Worm (Caenorhabditis elegans) whole organism, mixed stage, embryonic: Measurements from ENCODE around the gene asp-2.

Source experiments
- M03D4.4 ChIP-seq: sonication (generic microtip); optimal IDR thresholded peaks from 2 replicates; lab custom pipeline; 2017; ENCODE audit warnings: mild to moderate bottlenecking, missing genetic modification characterization, missing compliant biosample characterization
- bed-3 ChIP-seq: fragments of 200-800 bp; sonication (Bioruptor generic); optimal IDR thresholded peaks from 3 replicates; lab custom pipeline; 2018; ENCODE audit warnings: mild to moderate bottlenecking, missing genetic modification characterization, moderate library complexity, missing compliant biosample characterization
- blmp-1 ChIP-seq: fragments of 150-350 bp; optimal IDR thresholded peaks from 2 replicates; lab custom pipeline; 2014; ENCODE audit warnings: missing biosample characterization, missing genetic modification characterization
- ceh-39 ChIP-seq: fragments of 150-350 bp; optimal IDR thresholded peaks from 2 replicates; lab custom pipeline; 2014; ENCODE audit warnings: missing biosample characterization, missing genetic modification characterization
- ceh-43 ChIP-seq: fragments of 200-800 bp; sonication (Bioruptor generic); optimal IDR thresholded peaks from 2 replicates; lab custom pipeline; 2018; ENCODE audit warnings: mild to moderate bottlenecking, missing genetic modification characterization, moderate library complexity, missing compliant biosample characterization
- ceh-83 ChIP-seq: fragments of 200-800 bp; sonication (Bioruptor generic); optimal IDR thresholded peaks from 2 replicates; lab custom pipeline; 2018; ENCODE audit warnings: mild to moderate bottlenecking, missing genetic modification characterization, missing compliant biosample characterization
- ces-1 ChIP-seq: fragments of 150-350 bp; optimal IDR thresholded peaks from 2 replicates; lab custom pipeline; 2014; ENCODE audit warnings: missing biosample characterization, missing genetic modification reagents, missing genetic modification characterization
- drap-1 ChIP-seq: fragments of 200-800 bp; sonication (Bioruptor generic); optimal IDR thresholded peaks from 3 replicates; lab custom pipeline; 2018; ENCODE audit warnings: mild to moderate bottlenecking, missing genetic modification characterization, missing compliant biosample characterization
- elt-1 ChIP-seq: sonication (generic microtip); optimal IDR thresholded peaks from 2 replicates; lab custom pipeline; 2017; ENCODE audit warnings: missing genetic modification characterization, mild to moderate bottlenecking, missing compliant biosample characterization, antibody characterized with exemption, moderate library complexity, borderline replicate concordance; ENCODE audit not compliant: insufficient read depth
- elt-3 ChIP-seq: fragments of 150-350 bp; optimal IDR thresholded peaks from 2 replicates; lab custom pipeline; 2014; ENCODE audit warnings: missing biosample characterization, missing genetic modification characterization
- flh-1 ChIP-seq: fragments of 200-800 bp; sonication (Bioruptor generic); optimal IDR thresholded peaks from 2 replicates; lab custom pipeline; 2018; ENCODE audit warnings: mild to moderate bottlenecking, missing genetic modification characterization, moderate library complexity, missing compliant biosample characterization
- ham-2 ChIP-seq: fragments of 200-800 bp; sonication (Bioruptor generic); optimal IDR thresholded peaks from 2 replicates; lab custom pipeline; 2018; ENCODE audit warnings: mild to moderate bottlenecking, missing genetic modification characterization, missing compliant biosample characterization
- hlh-1 ChIP-seq: fragments of 150-350 bp; optimal IDR thresholded peaks from 2 replicates; lab custom pipeline; 2014; ENCODE audit warnings: missing biosample characterization, missing genetic modification reagents, missing genetic modification characterization
- lin-13 ChIP-seq: fragments of 150-350 bp; optimal IDR thresholded peaks from 2 replicates; lab custom pipeline; 2014; ENCODE audit warnings: missing biosample characterization, missing genetic modification characterization
- lin-32 ChIP-seq: fragments of 200-800 bp; sonication (Bioruptor generic); optimal IDR thresholded peaks from 2 replicates; lab custom pipeline; 2018; ENCODE audit warnings: mild to moderate bottlenecking, missing genetic modification characterization, missing compliant biosample characterization
- lsy-2 ChIP-seq: fragments of 150-350 bp; optimal IDR thresholded peaks from 2 replicates; lab custom pipeline; 2014; ENCODE audit warnings: missing biosample characterization, missing genetic modification characterization
- mep-1 ChIP-seq: fragments of 150-350 bp; optimal IDR thresholded peaks from 2 replicates; lab custom pipeline; 2017; ENCODE audit warnings: missing biosample characterization, missing genetic modification reagents, missing genetic modification characterization, inconsistent platforms
- mls-2 ChIP-seq: sonication (generic microtip); optimal IDR thresholded peaks from 2 replicates; lab custom pipeline; 2016; ENCODE audit warnings: mild to moderate bottlenecking, missing genetic modification characterization, moderate library complexity, missing compliant biosample characterization
- nhr-12 ChIP-seq: fragments of 150-350 bp; optimal IDR thresholded peaks from 2 replicates; lab custom pipeline; 2014; ENCODE audit warnings: missing biosample characterization, missing genetic modification characterization
- nhr-2 ChIP-seq: fragments of 150-350 bp; optimal IDR thresholded peaks from 2 replicates; lab custom pipeline; 2014; ENCODE audit warnings: missing biosample characterization, missing genetic modification characterization
- nhr-237 ChIP-seq: fragments of 150-350 bp; optimal IDR thresholded peaks from 2 replicates; lab custom pipeline; 2014; ENCODE audit warnings: missing biosample characterization, missing genetic modification characterization
- nhr-28 ChIP-seq: fragments of 150-350 bp; optimal IDR thresholded peaks from 2 replicates; lab custom pipeline; 2014; ENCODE audit warnings: missing biosample characterization, missing genetic modification characterization
- nhr-76 ChIP-seq: sonication (generic microtip); optimal IDR thresholded peaks from 2 replicates; lab custom pipeline; 2017; ENCODE audit warnings: missing biosample characterization, missing genetic modification characterization
- pha-4 ChIP-seq: fragments of 150-350 bp; optimal IDR thresholded peaks from 2 replicates; lab custom pipeline; 2018; ENCODE audit warnings: missing biosample characterization, missing genetic modification reagents, missing genetic modification characterization
- sem-2 ChIP-seq: fragments of 200-800 bp; sonication (Bioruptor generic); optimal IDR thresholded peaks from 2 replicates; lab custom pipeline; 2018; ENCODE audit warnings: mild to moderate bottlenecking, missing genetic modification characterization, missing compliant biosample characterization
- snpc-4 ChIP-seq: fragments of 150-350 bp; optimal IDR thresholded peaks from 2 replicates; lab custom pipeline; 2014; ENCODE audit warnings: missing biosample characterization, missing genetic modification characterization
- sptf-1 ChIP-seq: sonication (generic microtip); optimal IDR thresholded peaks from 2 replicates; lab custom pipeline; 2017; ENCODE audit warnings: mild to moderate bottlenecking, missing genetic modification characterization, moderate library complexity, missing compliant biosample characterization
- unc-120 ChIP-seq: sonication (generic microtip); optimal IDR thresholded peaks from 2 replicates; lab custom pipeline; 2017; ENCODE audit warnings: missing genetic modification characterization, missing compliant biosample characterization; ENCODE audit not compliant: poor library complexity, severe bottlenecking
- unc-39 ChIP-seq: fragments of 150-350 bp; optimal IDR thresholded peaks from 2 replicates; lab custom pipeline; 2014; ENCODE audit warnings: missing biosample characterization, missing genetic modification characterization
- zip-8 ChIP-seq: fragments of 150-350 bp; optimal IDR thresholded peaks from 2 replicates; lab custom pipeline; 2014; ENCODE audit warnings: missing biosample characterization, missing genetic modification characterization
- ztf-11 ChIP-seq: fragments of 150-350 bp; optimal IDR thresholded peaks from 2 replicates; lab custom pipeline; 2014; ENCODE audit warnings: missing biosample characterization, missing genetic modification characterization

Gene asp-2

DNA sequence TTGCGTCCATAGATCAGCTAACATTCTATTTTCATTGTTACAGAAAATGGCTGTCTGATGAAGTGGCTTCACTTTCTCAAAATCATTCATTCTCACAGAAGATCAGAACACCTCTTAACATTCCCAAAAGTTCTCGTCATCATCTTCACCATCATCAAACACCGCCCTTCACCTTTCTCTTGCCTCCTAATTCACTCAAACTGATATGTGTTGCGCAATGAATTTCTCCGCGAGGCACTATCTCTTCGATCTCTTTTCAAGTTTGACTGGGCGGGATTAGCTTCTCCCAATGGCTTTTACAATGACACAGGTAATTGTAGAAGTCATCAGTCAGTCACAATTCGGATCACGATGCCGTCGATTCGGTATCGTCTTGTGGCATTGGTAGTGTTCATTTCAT, 18.7 kb downstream of the asp-2 start, which contains the start of gene grd-6:
Gene grd-6 (plus strand): TSS at position 301 of the 400 bp plus-strand sequence.
- peak; percentile 44 for TF ChIP-seq zip-8 (tag; lab: Kevin White, UChicago)
- TF ChIP-seq nhr-2 (tag; lab: Kevin White, UChicago) = no peak

DNA sequence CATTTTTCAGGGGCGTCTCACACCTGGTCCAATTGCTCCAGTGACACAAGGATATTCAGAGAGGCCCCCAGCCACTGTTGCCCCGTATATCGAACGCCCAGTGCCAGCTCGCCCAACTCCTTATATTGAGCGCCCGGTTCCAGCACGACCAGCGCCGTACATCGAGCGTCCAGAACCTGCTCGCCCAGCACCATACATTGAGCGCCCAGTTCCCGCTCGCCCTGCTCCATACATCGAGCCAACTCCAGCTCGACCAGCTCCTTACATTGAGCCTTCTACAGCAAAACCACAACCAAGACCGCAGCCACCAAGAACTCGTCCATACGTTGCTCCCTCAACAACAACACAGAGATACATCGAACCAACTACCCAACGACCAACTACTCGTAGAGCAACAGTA, 19.9 kb downstream of the asp-2 start:
- TF ChIP-seq sem-2 (GFP tag; lab: Kevin White, UChicago) (no peak), nhr-2 (tag; lab: Kevin White, UChicago) (no peak), hlh-1 (tag; lab: Kevin White, UChicago) (no peak), nhr-12 (tag; lab: Kevin White, UChicago) (no peak), mls-2 (tag; lab: Kevin White, UChicago) (no peak), nhr-237 (tag; lab: Kevin White, UChicago) (no peak), ceh-39 (tag; lab: Kevin White, UChicago) (no peak), unc-39 (tag; lab: Kevin White, UChicago) (no peak), elt-1 (tag; lab: Kevin White, UChicago) (no peak), unc-120 (tag; lab: Kevin White, UChicago) (no peak), lin-32 (no peak), snpc-4 (tag; lab: Kevin White, UChicago) (no peak), ztf-11 (tag; lab: Kevin White, UChicago) (no peak), pha-4 (tag; lab: Kevin White, UChicago) (no peak), bed-3 (GFP tag; lab: Kevin White, UChicago) (no peak), nhr-28 (tag; lab: Kevin White, UChicago) (no peak)
- TF ChIP-seq, all 35 proteins: peak for 0

DNA sequence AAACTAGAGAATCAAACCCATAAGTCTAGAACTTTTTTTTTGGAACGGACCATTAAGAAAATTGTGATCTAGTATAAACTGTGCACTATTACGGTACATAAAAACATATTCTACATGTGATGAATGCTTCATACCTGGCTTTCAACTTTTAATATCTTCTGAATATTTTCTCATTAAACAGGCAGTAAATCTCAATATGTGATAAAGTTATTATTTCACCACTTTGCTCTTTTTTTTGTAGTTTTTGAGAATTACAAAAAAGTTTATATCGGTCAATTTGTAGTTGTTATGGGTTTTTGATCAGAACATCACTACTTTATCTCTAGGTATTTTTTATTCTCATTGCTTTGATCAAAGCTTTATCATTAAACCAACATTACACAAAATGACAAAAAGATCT, 21.5 kb downstream of the asp-2 start:
- TF ChIP-seq ham-2 (GFP tag; lab: Kevin White, UChicago) = no peak
- no peak for TF ChIP-seq ceh-43 (GFP tag; lab: Kevin White, UChicago)
- TF ChIP-seq blmp-1 (tag; lab: Kevin White, UChicago) = no peak
- TF ChIP-seq nhr-28 (tag; lab: Kevin White, UChicago) = no peak
- TF ChIP-seq elt-3 = no peak
- no peak for TF ChIP-seq drap-1 (GFP tag; lab: Kevin White, UChicago)
- TF ChIP-seq nhr-12 (tag; lab: Kevin White, UChicago) = no peak

DNA sequence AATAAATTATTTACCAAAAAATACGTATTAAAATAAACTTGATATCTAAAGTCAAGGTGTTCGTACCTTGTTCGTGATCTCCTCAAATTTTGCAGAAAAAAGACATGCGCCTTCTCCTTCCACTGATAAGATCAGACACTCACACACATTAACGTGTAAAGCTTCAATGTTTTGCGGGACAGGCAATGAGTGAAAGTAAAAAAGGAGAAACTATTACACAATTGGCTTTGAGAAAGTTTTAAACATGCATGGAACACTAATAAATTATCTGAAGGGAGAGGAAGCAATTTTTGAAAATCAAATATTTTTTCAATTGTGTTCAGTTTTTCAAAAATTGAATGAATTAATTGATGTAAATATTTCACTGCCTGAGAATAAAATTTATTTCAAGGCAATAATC, 22.1 kb downstream of the asp-2 start:
- TF ChIP-seq lsy-2 (tag; lab: Kevin White, UChicago) = no peak
- no peak for TF ChIP-seq nhr-12 (tag; lab: Kevin White, UChicago)
- TF ChIP-seq hlh-1 (tag; lab: Kevin White, UChicago) = no peak
- no peak for TF ChIP-seq lin-13 (tag; lab: Kevin White, UChicago)
- no peak for TF ChIP-seq nhr-76 (tag; lab: Kevin White, UChicago)
- TF ChIP-seq ceh-43 (GFP tag; lab: Kevin White, UChicago) = no peak
- TF ChIP-seq ham-2 (GFP tag; lab: Kevin White, UChicago) = no peak
- TF ChIP-seq drap-1 (GFP tag; lab: Kevin White, UChicago) = no peak
- TF ChIP-seq bed-3 (GFP tag; lab: Kevin White, UChicago) = no peak
- TF ChIP-seq sptf-1 (tag; lab: Kevin White, UChicago) = no peak
- TF ChIP-seq flh-1 (GFP tag; lab: Kevin White, UChicago) = no peak
- TF ChIP-seq elt-1 (tag; lab: Kevin White, UChicago) = no peak
- TF ChIP-seq mep-1 (tag; lab: Kevin White, UChicago) = no peak
- no peak for TF ChIP-seq ceh-83 (GFP tag; lab: Kevin White, UChicago)
- no peak for TF ChIP-seq unc-120 (tag; lab: Kevin White, UChicago)
- TF ChIP-seq M03D4.4 = no peak
- TF ChIP-seq sem-2 (GFP tag; lab: Kevin White, UChicago) = no peak
- TF ChIP-seq, all 35 proteins: peak for 0

DNA sequence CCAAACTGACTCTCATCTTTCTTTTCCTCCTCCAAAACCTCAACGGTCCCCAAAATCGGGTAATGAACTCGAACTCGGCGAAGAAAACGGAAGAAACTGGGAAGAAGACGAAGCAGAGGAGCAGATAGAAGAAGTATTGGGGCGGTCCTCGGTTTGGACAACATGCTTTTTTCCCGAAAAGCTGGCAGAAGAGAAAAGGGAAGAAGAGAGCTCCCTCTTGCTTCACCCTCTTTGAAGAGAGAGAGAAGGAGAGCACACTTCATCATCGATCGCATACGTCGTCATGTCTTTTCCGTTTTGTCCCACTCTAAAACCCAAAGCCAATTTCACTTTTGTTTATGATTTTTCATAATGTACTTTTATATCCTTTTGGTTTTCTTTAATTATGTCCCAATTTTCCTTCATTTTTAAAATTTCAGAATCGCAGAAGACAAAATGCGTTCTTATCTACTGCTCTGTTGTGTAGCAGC, 22.8 kb downstream of the asp-2 start, which contains the start of gene F07C3.2:
Gene F07C3.2 (plus strand): TSS at position 420 of the 470 bp plus-strand sequence.
- no peak for TF ChIP-seq nhr-12 (tag; lab: Kevin White, UChicago)
- TF ChIP-seq nhr-237 (tag; lab: Kevin White, UChicago) = no peak
- TF ChIP-seq ces-1 (GFP tag; lab: Kevin White, UChicago) = peak; percentile 51
